Fruit fly (Drosophila melanogaster): Measurements from ENCODE around the gene CheB38a.
A peak's percentile ranks its signal among the peaks of the same experiment; 100 is the strongest.

CheB38a gene

DNA sequence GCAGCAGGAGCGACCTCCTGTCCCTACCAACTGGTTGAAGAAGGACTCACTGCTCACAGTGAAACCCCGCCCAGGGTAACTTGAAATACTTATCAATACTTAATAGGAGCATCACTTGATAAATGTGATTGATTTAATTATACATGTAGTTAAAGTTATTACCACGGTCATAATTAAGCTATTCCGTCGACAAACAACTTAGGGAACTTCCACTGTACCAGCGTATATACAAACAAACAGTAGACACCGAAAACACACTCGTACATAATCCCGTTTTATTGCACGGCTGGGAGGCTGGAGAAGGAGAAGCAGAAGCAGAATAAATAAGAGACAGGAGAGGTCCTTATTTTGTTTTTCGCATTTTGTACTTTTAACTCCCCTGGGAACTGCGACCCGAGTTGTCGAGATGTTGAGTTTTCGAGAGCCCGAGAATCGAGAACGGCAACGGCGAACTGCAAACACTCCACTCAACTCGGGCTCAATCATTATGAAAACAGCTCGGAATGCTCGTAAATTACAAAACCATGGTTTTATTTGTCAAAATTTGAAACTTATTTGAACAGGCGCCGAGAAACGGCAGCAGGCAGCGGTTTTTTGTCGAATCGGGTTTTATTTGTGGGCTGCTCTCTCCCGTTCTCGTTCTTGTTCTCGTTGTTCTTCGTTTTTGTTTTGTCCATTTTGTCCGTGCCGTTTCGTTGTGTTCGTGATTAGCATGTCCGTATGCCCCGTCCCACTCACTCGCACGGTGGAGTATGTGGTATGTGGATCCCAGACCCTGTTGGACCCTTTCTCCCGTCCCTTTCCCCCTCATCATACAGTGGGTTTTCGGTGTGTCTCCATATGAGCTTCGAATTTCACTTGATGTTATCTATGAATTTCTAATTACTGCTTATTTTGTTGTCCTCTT is 18.1 kb downstream of the CheB38a start (continued):
- TF ChIP-seq BtbVII (GFP tag; optimal IDR thresholded peaks at IDR 0.05), result peak; percentile 85
- peak; percentile 48 for TF ChIP-seq CG13123 (GFP tag; optimal IDR thresholded peaks at IDR 0.05)
- TF ChIP-seq aop (GFP tag; IDR thresholded peaks at IDR 0.05), result no peak
- peak; percentile 78 for TF ChIP-seq CG8924 (tag; optimal IDR thresholded peaks at IDR 0.05)
- TF ChIP-seq Rx (GFP tag; IDR thresholded peaks at IDR 0.05), result peak; percentile 60; the same call in 1 of the 2 replicates
- peak; percentile 89 for TF ChIP-seq vvl (GFP tag; IDR thresholded peaks at IDR 0.05)
- TF ChIP-seq Spps (tag; optimal IDR thresholded peaks at IDR 0.05), result no peak
- TF ChIP-seq ind (GFP tag; optimal IDR thresholded peaks at IDR 0.05), result peak; percentile 77
- TF ChIP-seq ranshi (GFP tag; IDR thresholded peaks at IDR 0.05), result peak; percentile 83
- TF ChIP-seq Hr3 (GFP tag; optimal IDR thresholded peaks at IDR 0.05), result peak; percentile 60
- TF ChIP-seq CG13287 (GFP tag; IDR thresholded peaks at IDR 0.05; ENCODE audit: partially characterized antibody), result no peak
- peak; percentile 67 for TF ChIP-seq CG13424 (tag; optimal IDR thresholded peaks at IDR 0.05)
- TF ChIP-seq CG10654 (GFP tag; optimal IDR thresholded peaks at IDR 0.05), result peak; percentile 39
- peak; percentile 65 for TF ChIP-seq CG17385 (GFP tag; optimal IDR thresholded peaks at IDR 0.05)
- TF ChIP-seq Doc2 (GFP tag; IDR thresholded peaks at IDR 0.05), result no peak
- no peak for TF ChIP-seq yki (optimal IDR thresholded peaks at IDR 0.05)
- peak; percentile 53; the same call in 1 of the 2 replicates for TF ChIP-seq CG43689 (GFP tag; IDR thresholded peaks at IDR 0.05)
- peak; percentile 62 for TF ChIP-seq luna (GFP tag; optimal IDR thresholded peaks at IDR 0.05)
- peak; percentile 63; the same call in 3 of the 4 replicates for TF ChIP-seq Gug (GFP tag; IDR thresholded peaks at IDR 0.05)
- TF ChIP-seq ftz-f1 (GFP tag; optimal IDR thresholded peaks at IDR 0.05), result peak; percentile 42
- peak; percentile 38 for TF ChIP-seq CG10462 (GFP tag; optimal IDR thresholded peaks at IDR 0.05)
- TF ChIP-seq unpg (GFP tag; optimal IDR thresholded peaks at IDR 0.05), result peak; percentile 77
- peak; percentile 23 for TF ChIP-seq dm (GFP tag; optimal IDR thresholded peaks at IDR 0.05)
- TF ChIP-seq klu (GFP tag; IDR thresholded peaks at IDR 0.05), result peak; percentile 61
- peak; percentile 62 for TF ChIP-seq CG7372 (GFP tag; IDR thresholded peaks at IDR 0.05)
- peak; percentile 83 for TF ChIP-seq jumu (GFP tag; optimal IDR thresholded peaks at IDR 0.05)
- peak; percentile 24 for TF ChIP-seq sqz (GFP tag; optimal IDR thresholded peaks at IDR 0.05)
- 0 out of 2 replicates have a peak, but pooled peaks have one; percentile 18 for TF ChIP-seq peb (GFP tag; IDR thresholded peaks at IDR 0.05)
- no peak for TF ChIP-seq Dip2 (GFP tag; IDR thresholded peaks at IDR 0.05)
- no peak for TF ChIP-seq crp (GFP tag; optimal IDR thresholded peaks at IDR 0.05)
- TF ChIP-seq Sox102F (GFP tag; optimal IDR thresholded peaks at IDR 0.05), result peak; percentile 49
- peak; percentile 78 for TF ChIP-seq PHDP (tag; optimal IDR thresholded peaks at IDR 0.05)
- TF ChIP-seq odd (GFP tag; optimal IDR thresholded peaks at IDR 0.05), result peak; percentile 40
- TF ChIP-seq CG17359 (tag; optimal IDR thresholded peaks at IDR 0.05), result peak; percentile 77
- TF ChIP-seq disco-r (GFP tag; optimal IDR thresholded peaks at IDR 0.05), result peak; percentile 63
- no peak for TF ChIP-seq CG7963 (GFP tag; IDR thresholded peaks at IDR 0.05; ENCODE audit: partially characterized antibody)
- peak; percentile 63 to 72 for TF ChIP-seq bsh (GFP tag; optimal IDR thresholded peaks at IDR 0.05)
- peak; percentile 91 for TF ChIP-seq kni (GFP tag; optimal IDR thresholded peaks at IDR 0.05)
- peak; percentile 63; the same call in 2 of the 3 replicates for TF ChIP-seq CG34422 (GFP tag; IDR thresholded peaks at IDR 0.05)
- peak; percentile 83 for TF ChIP-seq CG8765 (GFP tag; IDR thresholded peaks at IDR 0.05)
- TF ChIP-seq Lpt (GFP tag; optimal IDR thresholded peaks at IDR 0.05), result no peak
- TF ChIP-seq H2.0 (GFP tag; IDR thresholded peaks at IDR 0.05), result peak; percentile 74
- peak; percentile 87 for TF ChIP-seq Rfx (GFP tag; IDR thresholded peaks at IDR 0.05)
- TF ChIP-seq Ravus (GFP tag; IDR thresholded peaks at IDR 0.05), result no peak
- peak; percentile 76 for TF ChIP-seq scrt (GFP tag; optimal IDR thresholded peaks at IDR 0.05)
- TF ChIP-seq Gsc (GFP tag; IDR thresholded peaks at IDR 0.05), result no peak
- TF ChIP-seq sna (GFP tag; IDR thresholded peaks at IDR 0.05; ENCODE audit: partially characterized antibody), result no peak
- peak; percentile 52 for TF ChIP-seq Vsx1 (GFP tag; optimal IDR thresholded peaks at IDR 0.05)
- peak; percentile 30 for TF ChIP-seq CG2202 (tag; optimal IDR thresholded peaks at IDR 0.05)

Data from whole organism, embryonic.